Fruit fly (Drosophila melanogaster) whole organism, embryonic: ENCODE data around the gene Rrp45.
A peak's percentile ranks its signal among the peaks of the same experiment; 100 is the strongest.

ENCODE experiments used
- ATbp ChIP-seq: fragments of 200-800 bp; sonication (Bioruptor generic); optimal IDR thresholded peaks from 2 replicates; lab custom pipeline; 2017; ENCODE audit warnings: missing biosample characterization, mild to moderate bottlenecking, missing genetic modification characterization, missing genetic modification reagents
- Aef1 ChIP-seq: fragments of 200-800 bp; sonication (Bioruptor generic); IDR thresholded peaks from 3 replicates; pipeline ENCODE4 v1.3.6; 2022; ENCODE audit warnings: missing biosample characterization, missing genetic modification characterization
- Asciz ChIP-seq: fragments of 200-800 bp; sonication (Bioruptor generic); optimal IDR thresholded peaks from 2 replicates; lab custom pipeline; 2017; ENCODE audit warnings: missing biosample characterization, mild to moderate bottlenecking, missing genetic modification characterization, missing genetic modification reagents
- BEAF-32 ChIP-seq: fragments of 200-800 bp; sonication (Bioruptor generic); optimal IDR thresholded peaks from 3 replicates; lab custom pipeline; 2017; ENCODE audit warnings: missing biosample characterization, missing genetic modification characterization, mild to moderate bottlenecking, moderate library complexity, missing genetic modification reagents
- Bgb ChIP-seq: fragments of 200-800 bp; sonication (Bioruptor generic); IDR thresholded peaks from 2 replicates; pipeline ENCODE4 v1.3.6; 2022; ENCODE audit warnings: missing biosample characterization, missing genetic modification characterization; ENCODE audit not compliant: partially characterized antibody
- CG10209 ChIP-seq: fragments of 200-800 bp; sonication (Bioruptor generic); optimal IDR thresholded peaks from 3 replicates; lab custom pipeline; 2017; ENCODE audit warnings: missing biosample characterization, mild to moderate bottlenecking, missing genetic modification characterization, missing genetic modification reagents
- CG10543 ChIP-seq: fragments of 200-800 bp; sonication (Bioruptor generic); optimal IDR thresholded peaks from 3 replicates; lab custom pipeline; 2017; ENCODE audit warnings: missing biosample characterization, mild to moderate bottlenecking, missing genetic modification characterization, moderate library complexity
- CG11247 ChIP-seq: fragments of 200-800 bp; sonication (Bioruptor generic); IDR thresholded peaks from 2 replicates; pipeline ENCODE4 v1.3.6; 2022; ENCODE audit warnings: missing biosample characterization, missing genetic modification characterization
- CG11456 ChIP-seq: fragments of 200-800 bp; sonication (Bioruptor generic); IDR thresholded peaks from 3 replicates; pipeline ENCODE4 v1.3.6; 2022; ENCODE audit warnings: missing biosample characterization, missing genetic modification characterization
- CG13424 ChIP-seq: fragments of 200-800 bp; sonication (Bioruptor generic); optimal IDR thresholded peaks from 2 replicates; lab custom pipeline; 2019; ENCODE audit warnings: missing biosample characterization, mild to moderate bottlenecking, missing genetic modification characterization, moderate library complexity
- CG1529 ChIP-seq: fragments of 200-800 bp; sonication (Bioruptor generic); optimal IDR thresholded peaks from 3 replicates; lab custom pipeline; 2018; ENCODE audit warnings: missing biosample characterization, missing genetic modification characterization
- CG1603 ChIP-seq: fragments of 200-800 bp; sonication (Bioruptor generic); optimal IDR thresholded peaks from 2 replicates; lab custom pipeline; 2019; ENCODE audit warnings: missing biosample characterization, mild to moderate bottlenecking, missing genetic modification characterization, moderate library complexity
- CG16863 ChIP-seq: fragments of 200-800 bp; sonication (Bioruptor generic); optimal IDR thresholded peaks from 3 replicates; lab custom pipeline; 2016; ENCODE audit warnings: missing biosample characterization, missing genetic modification characterization
- CG17186 ChIP-seq: fragments of 200-800 bp; sonication (Bioruptor generic); optimal IDR thresholded peaks from 3 replicates; lab custom pipeline; 2017; ENCODE audit warnings: missing biosample characterization, missing genetic modification reagents, missing genetic modification characterization
- CG17612 ChIP-seq: fragments of 200-800 bp; sonication (Bioruptor generic); IDR thresholded peaks from 2 replicates; pipeline ENCODE4 v1.3.6; 2022; ENCODE audit warnings: missing biosample characterization, missing genetic modification characterization
- CG30431 ChIP-seq: fragments of 200-800 bp; sonication (Bioruptor generic); optimal IDR thresholded peaks from 2 replicates; lab custom pipeline; 2017; ENCODE audit warnings: missing biosample characterization, missing genetic modification characterization
- CG3065 ChIP-seq: fragments of 200-800 bp; sonication (Bioruptor generic); optimal IDR thresholded peaks from 2 replicates; lab custom pipeline; 2016; ENCODE audit warnings: missing biosample characterization, missing genetic modification characterization
- CG3163 ChIP-seq: fragments of 200-800 bp; sonication (Bioruptor generic); optimal IDR thresholded peaks from 3 replicates; lab custom pipeline; 2016; ENCODE audit warnings: missing biosample characterization, missing genetic modification characterization
- CG32772 ChIP-seq: fragments of 200-800 bp; sonication (Bioruptor generic); IDR thresholded peaks from 2 replicates; pipeline ENCODE4 v1.3.6; 2022; ENCODE audit warnings: missing biosample characterization, missing genetic modification characterization
- CG4730 ChIP-seq: fragments of 200-800 bp; sonication (Bioruptor generic); IDR thresholded peaks from 2 replicates; pipeline ENCODE4 v1.3.6; 2022; ENCODE audit warnings: missing biosample characterization, missing genetic modification characterization
- CG9876 ChIP-seq: fragments of 200-800 bp; sonication (Bioruptor generic); optimal IDR thresholded peaks from 2 replicates; lab custom pipeline; 2016; ENCODE audit warnings: missing biosample characterization, missing genetic modification characterization
- CG9932 ChIP-seq: fragments of 200-800 bp; sonication (Bioruptor generic); IDR thresholded peaks from 2 replicates; pipeline ENCODE4 v1.3.6; 2022; ENCODE audit warnings: missing biosample characterization, missing genetic modification characterization
- D19B ChIP-seq: fragments of 200-800 bp; sonication (Bioruptor generic); optimal IDR thresholded peaks from 2 replicates; lab custom pipeline; 2017; ENCODE audit warnings: missing biosample characterization, mild to moderate bottlenecking, missing genetic modification characterization
- Dp ChIP-seq: fragments of 200-800 bp; sonication (Bioruptor generic); optimal IDR thresholded peaks from 2 replicates; lab custom pipeline; 2018; ENCODE audit warnings: missing biosample characterization, mild to moderate bottlenecking, missing genetic modification characterization, moderate library complexity
- Drgx ChIP-seq: fragments of 200-800 bp; sonication (Bioruptor generic); IDR thresholded peaks from 2 replicates; pipeline ENCODE4 v1.3.6; 2022; ENCODE audit warnings: missing biosample characterization, missing genetic modification characterization
- Ets65A ChIP-seq: fragments of 200-800 bp; sonication (Bioruptor generic); peaks from one replicate; lab custom pipeline; 2016; ENCODE audit warnings: missing biosample characterization, missing genetic modification characterization
- Gug ChIP-seq: fragments of 200-800 bp; sonication (Bioruptor generic); IDR thresholded peaks from 4 replicates; pipeline ENCODE4 v1.3.6; 2022; ENCODE audit warnings: missing biosample characterization, missing genetic modification characterization
- HHEX ChIP-seq: fragments of 200-800 bp; sonication (Bioruptor generic); optimal IDR thresholded peaks from 3 replicates; lab custom pipeline; 2017; ENCODE audit warnings: missing biosample characterization, mild to moderate bottlenecking, missing genetic modification characterization, missing genetic modification reagents
- HmgZ ChIP-seq: fragments of 200-800 bp; sonication (Bioruptor generic); optimal IDR thresholded peaks from 2 replicates; lab custom pipeline; 2018; ENCODE audit warnings: missing biosample characterization, mild to moderate bottlenecking, missing genetic modification characterization
- Med ChIP-seq: fragments of 200-800 bp; sonication (Bioruptor generic); peaks from one replicate; lab custom pipeline; 2016; ENCODE audit warnings: missing biosample characterization, missing genetic modification characterization, mild to moderate bottlenecking, inconsistent platforms, moderate library complexity
- Opbp ChIP-seq: fragments of 200-800 bp; sonication (Bioruptor generic); IDR thresholded peaks from 3 replicates; pipeline ENCODE4 v1.3.6; 2022; ENCODE audit warnings: missing biosample characterization, missing genetic modification characterization; ENCODE audit not compliant: partially characterized antibody
- Rfx ChIP-seq: fragments of 200-800 bp; sonication (Bioruptor generic); IDR thresholded peaks from 2 replicates; pipeline ENCODE4 v1.3.6; 2022; ENCODE audit warnings: missing biosample characterization, missing genetic modification characterization
- bcd ChIP-seq: fragments of 200-800 bp; sonication (Bioruptor generic); optimal IDR thresholded peaks from 2 replicates; lab custom pipeline; 2017; ENCODE audit warnings: missing biosample characterization, mild to moderate bottlenecking, missing genetic modification characterization
- cg ChIP-seq: fragments of 200-800 bp; sonication (Bioruptor generic); optimal IDR thresholded peaks from 3 replicates; lab custom pipeline; 2019; ENCODE audit warnings: missing biosample characterization, mild to moderate bottlenecking, missing genetic modification characterization, moderate library complexity
- crol ChIP-seq: fragments of 200-800 bp; sonication (Bioruptor generic); IDR thresholded peaks from 2 replicates; pipeline ENCODE4 v1.3.6; 2022; ENCODE audit warnings: missing biosample characterization, missing genetic modification characterization
- danr ChIP-seq: fragments of 200-800 bp; sonication (Bioruptor generic); IDR thresholded peaks from 2 replicates; pipeline ENCODE4 v1.3.6; 2022; ENCODE audit warnings: missing biosample characterization, missing genetic modification characterization
- dmrt99B ChIP-seq: fragments of 200-800 bp; sonication (Bioruptor generic); optimal IDR thresholded peaks from 2 replicates; lab custom pipeline; 2018; ENCODE audit warnings: missing biosample characterization, mild to moderate bottlenecking, missing genetic modification characterization, moderate library complexity
- esg ChIP-seq: fragments of 200-800 bp; sonication (Bioruptor generic); conservative IDR thresholded peaks from 2 replicates; pipeline ENCODE4 v1.3.6; 2022; ENCODE audit warnings: missing biosample characterization, missing genetic modification characterization
- fu2 ChIP-seq: fragments of 200-800 bp; sonication (Bioruptor generic); optimal IDR thresholded peaks from 2 replicates; lab custom pipeline; 2016; ENCODE audit warnings: missing biosample characterization, missing genetic modification characterization
- gt ChIP-seq: fragments of 200-800 bp; sonication (Bioruptor generic); IDR thresholded peaks from 2 replicates; pipeline ENCODE4 v1.3.6; 2022; ENCODE audit warnings: missing biosample characterization, missing genetic modification characterization
- hkb ChIP-seq, 2 experiments: fragments of 200-800 bp in 1 of 2; fragments of >200 bp in 1 of 2; sonication (Bioruptor generic) in 1 of 2; IDR thresholded peaks in 1 of 2; optimal IDR thresholded peaks in 1 of 2; 2 replicates each; pipeline versions ENCODE4 v1.3.6 to Lab custom; 2017 to 2022; ENCODE audit warnings: missing biosample characterization in 1 of 2, missing genetic modification characterization in 1 of 2
- jing ChIP-seq: fragments of 200-800 bp; sonication (Bioruptor generic); optimal IDR thresholded peaks from 2 replicates; lab custom pipeline; 2018; ENCODE audit warnings: missing biosample characterization, mild to moderate bottlenecking, missing genetic modification characterization
- knrl ChIP-seq: fragments of 200-800 bp; sonication (Bioruptor generic); IDR thresholded peaks from 3 replicates; pipeline ENCODE4 v1.3.6; 2022; ENCODE audit warnings: missing biosample characterization, missing genetic modification characterization; ENCODE audit not compliant: partially characterized antibody
- p53 ChIP-seq: fragments of 200-800 bp; sonication (Bioruptor generic); optimal IDR thresholded peaks from 2 replicates; lab custom pipeline; 2016; ENCODE audit warnings: missing biosample characterization, missing genetic modification characterization
- phol ChIP-seq: fragments of 200-800 bp; sonication (Bioruptor generic); optimal IDR thresholded peaks from 3 replicates; lab custom pipeline; 2018; ENCODE audit warnings: missing biosample characterization, mild to moderate bottlenecking, missing genetic modification characterization, moderate library complexity
- sens ChIP-seq: fragments of 200-800 bp; sonication (Bioruptor generic); peaks from one replicate; lab custom pipeline; 2016; ENCODE audit warnings: missing biosample characterization, missing genetic modification characterization
- shn ChIP-seq: fragments of 200-800 bp; sonication (Bioruptor generic); optimal IDR thresholded peaks from 3 replicates; lab custom pipeline; 2016; ENCODE audit warnings: missing biosample characterization, missing genetic modification characterization
- slp2 ChIP-seq: fragments of 200-800 bp; sonication (Bioruptor generic); optimal IDR thresholded peaks from 2 replicates; lab custom pipeline; 2016; ENCODE audit warnings: missing biosample characterization, missing genetic modification characterization
- sob ChIP-seq: fragments of 200-800 bp; sonication (Bioruptor generic); IDR thresholded peaks from 2 replicates; pipeline ENCODE4 v1.3.6; 2022; ENCODE audit warnings: missing biosample characterization, missing genetic modification characterization
- trem ChIP-seq: fragments of 200-800 bp; optimal IDR thresholded peaks from 3 replicates; lab custom pipeline; 2019; ENCODE audit warnings: missing biosample characterization, mild to moderate bottlenecking, missing genetic modification characterization, moderate library complexity
- ttk ChIP-seq: fragments of 200-800 bp; sonication (Bioruptor generic); IDR thresholded peaks from 2 replicates; pipeline ENCODE4 v2.1.2; 2022; ENCODE audit warnings: missing biosample characterization, missing genetic modification characterization

Gene Rrp45

DNA sequence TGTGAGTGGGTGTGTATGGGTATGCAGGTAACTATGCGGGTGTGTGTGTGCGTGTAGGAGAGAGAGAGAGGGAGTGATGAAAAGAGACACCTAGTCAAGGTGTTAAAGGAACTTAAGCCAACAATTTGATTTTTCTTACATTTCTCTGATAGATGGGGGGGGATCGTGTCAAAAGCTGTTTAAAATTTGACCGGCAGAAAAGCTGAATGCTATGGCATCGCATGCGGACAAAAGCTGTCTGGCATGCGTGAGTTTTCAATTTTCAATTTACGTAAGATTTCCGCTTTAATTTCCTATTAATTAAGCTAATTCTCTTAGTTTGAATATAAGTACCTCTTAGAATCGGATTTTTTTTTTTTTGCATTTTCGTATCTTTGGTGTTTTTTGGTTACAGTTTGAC, 48.8 kb upstream of the Rrp45 start (continued):
- peak; percentile 14 for TF ChIP-seq CG3163
- no peak for TF ChIP-seq cg (GFP tag; lab: Kevin White, UChicago)
- no peak for TF ChIP-seq jing (GFP tag; lab: Kevin White, UChicago)
- TF ChIP-seq hkb (optimal IDR thresholded peaks at IDR 0.05; lab: Kevin White, UChicago), result no peak
- TF ChIP-seq hkb (GFP tag; IDR thresholded peaks at IDR 0.05; lab: Robert Waterston, UW), result 0 out of 2 replicates have a peak, but pooled peaks have one; percentile 12
- peak; percentile 43 for TF ChIP-seq CG1603 (tag; lab: Kevin White, UChicago)
- no peak for TF ChIP-seq Drgx (GFP tag; lab: Robert Waterston, UW)
- TF ChIP-seq CG3065, result no peak
- peak; percentile 58; the same call in 2 of the 3 replicates for TF ChIP-seq Opbp (GFP tag; lab: Robert Waterston, UW)
- no peak for TF ChIP-seq CG30431 (GFP tag; lab: Kevin White, UChicago)
- TF ChIP-seq CG9932 (GFP tag; lab: Robert Waterston, UW), result peak; percentile 26; the same call in 1 of the 2 replicates
- no peak for TF ChIP-seq slp2 (GFP tag; lab: Kevin White, UChicago)
- TF ChIP-seq fu2 (GFP tag; lab: Kevin White, UChicago), result no peak
- TF ChIP-seq Med, result peak; percentile 78
- peak; percentile 41; the same call in 1 of the 2 replicates for TF ChIP-seq crol
- peak; percentile 2 for TF ChIP-seq bcd (GFP tag; lab: Kevin White, UChicago)
- no peak for TF ChIP-seq gt
- no peak for TF ChIP-seq ATbp (GFP tag; lab: Kevin White, UChicago)
- TF ChIP-seq CG16863 (GFP tag; lab: Kevin White, UChicago), result no peak
- TF ChIP-seq CG17612 (GFP tag; lab: Robert Waterston, UW), result no peak
- TF ChIP-seq CG1529 (GFP tag; lab: Kevin White, UChicago), result no peak
- no peak for TF ChIP-seq CG13424 (tag; lab: Kevin White, UChicago)
- TF ChIP-seq Aef1, result peak; percentile 11; the same call in 1 of the 3 replicates
- peak; percentile 29 for TF ChIP-seq HmgZ
- no peak for TF ChIP-seq CG10543 (GFP tag; lab: Kevin White, UChicago)
- no peak for TF ChIP-seq CG17186
- TF ChIP-seq danr (GFP tag; lab: Robert Waterston, UW), result no peak
- TF ChIP-seq Rfx (GFP tag; lab: Robert Waterston, UW), result peak; percentile 55
- no peak for TF ChIP-seq Asciz (GFP tag; lab: Kevin White, UChicago)
- no peak for TF ChIP-seq D19B (GFP tag; lab: Kevin White, UChicago)
- TF ChIP-seq trem (tag; lab: Kevin White, UChicago), result no peak
- TF ChIP-seq BEAF-32 (GFP tag; lab: Kevin White, UChicago), result peak; percentile 24
- peak; percentile 34; the same call in 1 of the 2 replicates for TF ChIP-seq CG11247
- peak; percentile 76 for TF ChIP-seq CG11456 (GFP tag; lab: Robert Waterston, UW)
- TF ChIP-seq HHEX (GFP tag; lab: Kevin White, UChicago), result no peak
- TF ChIP-seq sens, result peak; percentile 52
- TF ChIP-seq CG10209 (GFP tag; lab: Kevin White, UChicago), result peak; percentile 19
- TF ChIP-seq CG32772 (GFP tag; lab: Robert Waterston, UW), result no peak
- TF ChIP-seq shn (GFP tag; lab: Kevin White, UChicago), result no peak
- TF ChIP-seq sob, result peak; percentile 57; the same call in 1 of the 2 replicates
- peak; percentile 14; the same call in 1 of the 2 replicates for TF ChIP-seq ttk (GFP tag; lab: Robert Waterston, UW)
- TF ChIP-seq CG4730 (GFP tag; lab: Robert Waterston, UW), result no peak
- peak; percentile 94 for TF ChIP-seq Ets65A (GFP tag; lab: Kevin White, UChicago)
- TF ChIP-seq phol, result peak; percentile 9
- peak; percentile 48; the same call in 1 of the 2 replicates for TF ChIP-seq Bgb
- TF ChIP-seq knrl (GFP tag; lab: Robert Waterston, UW), result peak; percentile 45; the same call in 1 of the 3 replicates
- TF ChIP-seq Gug (GFP tag; lab: Robert Waterston, UW), result peak; percentile 14; the same call in 1 of the 4 replicates
- peak; percentile 69 for TF ChIP-seq Dp
- no peak for TF ChIP-seq esg (GFP tag; lab: Robert Waterston, UW)
- TF ChIP-seq CG9876 (GFP tag; lab: Kevin White, UChicago), result peak; percentile 14
- TF ChIP-seq dmrt99B (tag; lab: Kevin White, UChicago), result no peak
- TF ChIP-seq p53, result no peak
